Fruit fly (Drosophila melanogaster): ENCODE data around the gene P5CDh2.

The P5CDh2 gene

dm6 chr3R:21906867-21907266 is 29.1 kb downstream of the P5CDh2 start:
- TF ChIP-seq CG13204 (GFP tag; optimal IDR thresholded peaks at IDR 0.05) (no peak), CG4496 (GFP tag; IDR thresholded peaks at IDR 0.05) (no peak), CG32121 (GFP tag; IDR thresholded peaks at IDR 0.05) (no peak), CG9948 (tag; optimal IDR thresholded peaks at IDR 0.05) (peak; percentile 39), EcR (GFP tag; optimal IDR thresholded peaks at IDR 0.05) (no peak), gl (tag; optimal IDR thresholded peaks at IDR 0.05) (no peak), Ets98B (GFP tag; IDR thresholded peaks at IDR 0.05) (no peak), CG8159 (tag; optimal IDR thresholded peaks at IDR 0.05) (no peak), CG8301 (tag; optimal IDR thresholded peaks at IDR 0.05) (peak; percentile 50), CG17806 (tag; optimal IDR thresholded peaks at IDR 0.05) (peak; percentile 4), Pif1B (GFP tag; optimal IDR thresholded peaks at IDR 0.05) (no peak), CG14655 (GFP tag; optimal IDR thresholded peaks at IDR 0.05) (peak; percentile 76), fd96Ca (GFP tag; IDR thresholded peaks at IDR 0.05) (no peak), Pif1A (GFP tag; optimal IDR thresholded peaks at IDR 0.05) (no peak), rn (GFP tag; IDR thresholded peaks at IDR 0.05) (no peak), CG12605 (GFP tag; IDR thresholded peaks at IDR 0.05) (no peak), CG10348 (GFP tag; IDR thresholded peaks at IDR 0.05) (no peak), D1 (tag; optimal IDR thresholded peaks at IDR 0.05) (no peak), CG15710 (tag; optimal IDR thresholded peaks at IDR 0.05) (no peak), Snoo (tag; optimal IDR thresholded peaks at IDR 0.05) (no peak), CG34367 (tag; optimal IDR thresholded peaks at IDR 0.05) (no peak)

- TF ChIP-seq Pif1A (GFP tag; optimal IDR thresholded peaks at IDR 0.05) (no peak), D1 (tag; optimal IDR thresholded peaks at IDR 0.05) (no peak), CG14655 (GFP tag; optimal IDR thresholded peaks at IDR 0.05) (no peak), CG4496 (GFP tag; IDR thresholded peaks at IDR 0.05) (no peak), CG32121 (GFP tag; IDR thresholded peaks at IDR 0.05) (no peak), CG8301 (tag; optimal IDR thresholded peaks at IDR 0.05) (no peak), EcR (GFP tag; optimal IDR thresholded peaks at IDR 0.05) (no peak), CG10348 (GFP tag; IDR thresholded peaks at IDR 0.05) (no peak), Snoo (tag; optimal IDR thresholded peaks at IDR 0.05) (no peak), CG15710 (tag; optimal IDR thresholded peaks at IDR 0.05) (no peak), gl (tag; optimal IDR thresholded peaks at IDR 0.05) (no peak), CG12605 (GFP tag; IDR thresholded peaks at IDR 0.05) (no peak), fd96Ca (GFP tag; IDR thresholded peaks at IDR 0.05) (no peak), rn (GFP tag; IDR thresholded peaks at IDR 0.05) (no peak), Ets98B (GFP tag; IDR thresholded peaks at IDR 0.05) (no peak), CG17806 (tag; optimal IDR thresholded peaks at IDR 0.05) (no peak)
Observed at dm6 chr3R:21911516-21911915, 33.8 kb downstream of the P5CDh2 start, which contains the start of gene Qsox3. TSS of gene Qsox3 (plus strand) at chr3R:21911816.

- TF ChIP-seq CG13204 (GFP tag; optimal IDR thresholded peaks at IDR 0.05) (no peak), EcR (GFP tag; optimal IDR thresholded peaks at IDR 0.05) (no peak), CG8301 (tag; optimal IDR thresholded peaks at IDR 0.05) (no peak), CG9948 (tag; optimal IDR thresholded peaks at IDR 0.05) (no peak), CG32121 (GFP tag; IDR thresholded peaks at IDR 0.05) (no peak), CG10348 (GFP tag; IDR thresholded peaks at IDR 0.05) (no peak)
Observed at dm6 chr3R:21913447-21913846, 35.7 kb downstream of the P5CDh2 start, which contains the start of gene Qsox2. TSS of gene Qsox2 (plus strand) at chr3R:21913747.

dm6 chr3R:21916987-21917386 is 39.3 kb downstream of the P5CDh2 start:
- TF ChIP-seq CG34367 (tag; optimal IDR thresholded peaks at IDR 0.05) (no peak), CG17806 (tag; optimal IDR thresholded peaks at IDR 0.05) (no peak), Pif1B (GFP tag; optimal IDR thresholded peaks at IDR 0.05) (no peak), Ets98B (GFP tag; IDR thresholded peaks at IDR 0.05) (no peak), CG4496 (GFP tag; IDR thresholded peaks at IDR 0.05) (no peak), Pif1A (GFP tag; optimal IDR thresholded peaks at IDR 0.05) (no peak), rn (GFP tag; IDR thresholded peaks at IDR 0.05) (no peak), EcR (GFP tag; optimal IDR thresholded peaks at IDR 0.05) (no peak), CG13204 (GFP tag; optimal IDR thresholded peaks at IDR 0.05) (no peak), CG12605 (GFP tag; IDR thresholded peaks at IDR 0.05) (no peak), CG9948 (tag; optimal IDR thresholded peaks at IDR 0.05) (no peak), CG8159 (tag; optimal IDR thresholded peaks at IDR 0.05) (no peak), CG14655 (GFP tag; optimal IDR thresholded peaks at IDR 0.05) (no peak), Snoo (tag; optimal IDR thresholded peaks at IDR 0.05) (no peak), CG10348 (GFP tag; IDR thresholded peaks at IDR 0.05) (no peak), CG32121 (GFP tag; IDR thresholded peaks at IDR 0.05) (no peak), fd96Ca (GFP tag; IDR thresholded peaks at IDR 0.05) (no peak), D1 (tag; optimal IDR thresholded peaks at IDR 0.05) (no peak)

- no peak for TF ChIP-seq D1 (tag; optimal IDR thresholded peaks at IDR 0.05)
- TF ChIP-seq CG14655 (GFP tag; optimal IDR thresholded peaks at IDR 0.05) = peak; percentile 66
- peak; percentile 57 for TF ChIP-seq CG8301 (tag; optimal IDR thresholded peaks at IDR 0.05)
- TF ChIP-seq CG12605 (GFP tag; IDR thresholded peaks at IDR 0.05) = no peak
- TF ChIP-seq Ets98B (GFP tag; IDR thresholded peaks at IDR 0.05) = 0 out of 2 replicates have a peak, but pooled peaks have one; percentile 28
- no peak for TF ChIP-seq Snoo (tag; optimal IDR thresholded peaks at IDR 0.05)
- no peak for TF ChIP-seq CG8159 (tag; optimal IDR thresholded peaks at IDR 0.05)
- peak; percentile 15 for TF ChIP-seq CG9948 (tag; optimal IDR thresholded peaks at IDR 0.05)
- no peak for TF ChIP-seq gl (tag; optimal IDR thresholded peaks at IDR 0.05)
- no peak for TF ChIP-seq rn (GFP tag; IDR thresholded peaks at IDR 0.05)
- no peak for TF ChIP-seq Pif1B (GFP tag; optimal IDR thresholded peaks at IDR 0.05)
- no peak for TF ChIP-seq CG13204 (GFP tag; optimal IDR thresholded peaks at IDR 0.05)
- no peak for TF ChIP-seq CG10348 (GFP tag; IDR thresholded peaks at IDR 0.05)
- peak; percentile 63; the same call in 2 of the 3 replicates for TF ChIP-seq CG4496 (GFP tag; IDR thresholded peaks at IDR 0.05)
- no peak for TF ChIP-seq CG15710 (tag; optimal IDR thresholded peaks at IDR 0.05)
- TF ChIP-seq fd96Ca (GFP tag; IDR thresholded peaks at IDR 0.05) = no peak
- no peak for TF ChIP-seq CG34367 (tag; optimal IDR thresholded peaks at IDR 0.05)
- peak; percentile 21 for TF ChIP-seq CG17806 (tag; optimal IDR thresholded peaks at IDR 0.05)
- TF ChIP-seq Pif1A (GFP tag; optimal IDR thresholded peaks at IDR 0.05) = no peak
- no peak for TF ChIP-seq CG32121 (GFP tag; IDR thresholded peaks at IDR 0.05)
- TF ChIP-seq EcR (GFP tag; optimal IDR thresholded peaks at IDR 0.05) = no peak
Observed at dm6 chr3R:21920495-21920894, 42.8 kb downstream of the P5CDh2 start.
